Fruit fly (Drosophila melanogaster) whole organism, embryonic: Measurements from ENCODE around the gene CG15461.

ENCODE experiments used
- ATbp ChIP-seq: fragments of 200-800 bp; sonication (Bioruptor generic); optimal IDR thresholded peaks from 2 replicates; lab custom pipeline; 2017; ENCODE audit warnings: missing biosample characterization, mild to moderate bottlenecking, missing genetic modification characterization, missing genetic modification reagents
- CG10209 ChIP-seq: fragments of 200-800 bp; sonication (Bioruptor generic); optimal IDR thresholded peaks from 3 replicates; lab custom pipeline; 2017; ENCODE audit warnings: missing biosample characterization, mild to moderate bottlenecking, missing genetic modification characterization, missing genetic modification reagents
- CG10267 ChIP-seq: fragments of 200-800 bp; sonication (Bioruptor generic); optimal IDR thresholded peaks from 2 replicates; lab custom pipeline; 2018; ENCODE audit warnings: missing biosample characterization, mild to moderate bottlenecking, missing genetic modification characterization, moderate library complexity
- CG11560 ChIP-seq: fragments of 200-800 bp; sonication (Bioruptor generic); IDR thresholded peaks from 3 replicates; pipeline ENCODE4 v1.3.6; 2022; ENCODE audit warnings: missing biosample characterization, missing genetic modification characterization
- CG11723 ChIP-seq: fragments of 200-800 bp; sonication (Bioruptor generic); optimal IDR thresholded peaks from 2 replicates; lab custom pipeline; 2017; ENCODE audit warnings: missing biosample characterization, mild to moderate bottlenecking, missing genetic modification characterization
- CG12236 ChIP-seq: fragments of 200-800 bp; sonication (Bioruptor generic); optimal IDR thresholded peaks from 2 replicates; lab custom pipeline; 2016; ENCODE audit warnings: missing biosample characterization, missing genetic modification characterization
- CG12769 ChIP-seq: fragments of 200-800 bp; sonication (Bioruptor generic); optimal IDR thresholded peaks from 2 replicates; lab custom pipeline; 2019; ENCODE audit warnings: missing biosample characterization, mild to moderate bottlenecking, missing genetic modification characterization, moderate library complexity
- CG13123 ChIP-seq: fragments of 200-800 bp; sonication (Bioruptor generic); optimal IDR thresholded peaks from 2 replicates; lab custom pipeline; 2016; ENCODE audit warnings: missing biosample characterization, missing genetic modification characterization
- CG13287 ChIP-seq: fragments of 200-800 bp; sonication (Bioruptor generic); IDR thresholded peaks from 2 replicates; pipeline ENCODE4 v1.3.6; 2022; ENCODE audit warnings: missing biosample characterization, missing genetic modification characterization; ENCODE audit not compliant: partially characterized antibody
- CG15601 ChIP-seq: fragments of 200-800 bp; sonication (Bioruptor generic); optimal IDR thresholded peaks from 3 replicates; lab custom pipeline; 2019; ENCODE audit warnings: missing biosample characterization, mild to moderate bottlenecking, missing genetic modification characterization, moderate library complexity
- CG18476 ChIP-seq: fragments of 200-800 bp; sonication (Bioruptor generic); optimal IDR thresholded peaks from 2 replicates; lab custom pipeline; 2016; ENCODE audit warnings: missing biosample characterization, mild to moderate bottlenecking, missing genetic modification characterization
- CG2202 ChIP-seq: fragments of 200-800 bp; sonication (Bioruptor generic); optimal IDR thresholded peaks from 2 replicates; lab custom pipeline; 2018; ENCODE audit warnings: missing biosample characterization, mild to moderate bottlenecking, missing genetic modification characterization
- CG30403 ChIP-seq: fragments of 200-800 bp; sonication (Bioruptor generic); optimal IDR thresholded peaks from 3 replicates; lab custom pipeline; 2016; ENCODE audit warnings: missing biosample characterization, missing genetic modification characterization
- CG30431 ChIP-seq: fragments of 200-800 bp; sonication (Bioruptor generic); optimal IDR thresholded peaks from 2 replicates; lab custom pipeline; 2017; ENCODE audit warnings: missing biosample characterization, missing genetic modification characterization
- CG32532 ChIP-seq: fragments of 200-800 bp; sonication (Bioruptor generic); IDR thresholded peaks from 2 replicates; pipeline ENCODE4 v1.3.6; 2022; ENCODE audit warnings: missing biosample characterization, missing genetic modification characterization
- CG3407 ChIP-seq: fragments of 200-800 bp; sonication (Bioruptor generic); optimal IDR thresholded peaks from 2 replicates; lab custom pipeline; 2018; ENCODE audit warnings: missing biosample characterization, mild to moderate bottlenecking, missing genetic modification characterization
- CG3726 ChIP-seq: fragments of 200-800 bp; sonication (Bioruptor generic); IDR thresholded peaks from 3 replicates; pipeline ENCODE4, ENCODE4 v1.3.6; 2022; ENCODE audit warnings: missing biosample characterization, missing genetic modification characterization
- CG42726 ChIP-seq: fragments of 200-800 bp; sonication (Bioruptor generic); IDR thresholded peaks from 2 replicates; pipeline ENCODE4 v1.3.6; 2022; ENCODE audit warnings: missing biosample characterization, missing genetic modification characterization; ENCODE audit not compliant: partially characterized antibody
- CG4328 ChIP-seq: fragments of 200-800 bp; sonication (Bioruptor generic); optimal IDR thresholded peaks from 3 replicates; lab custom pipeline; 2017; ENCODE audit warnings: missing biosample characterization, missing genetic modification reagents, missing genetic modification characterization
- CG4854 ChIP-seq: fragments of 200-800 bp; sonication (Bioruptor generic); optimal IDR thresholded peaks from 2 replicates; lab custom pipeline; 2016; ENCODE audit warnings: missing biosample characterization, missing genetic modification characterization, inconsistent platforms
- CG6683 ChIP-seq: fragments of 200-800 bp; sonication (Bioruptor generic); optimal IDR thresholded peaks from 2 replicates; lab custom pipeline; 2017; ENCODE audit warnings: missing biosample characterization, mild to moderate bottlenecking, missing genetic modification characterization, missing genetic modification reagents
- CG7745 ChIP-seq: fragments of 200-800 bp; sonication (Bioruptor generic); optimal IDR thresholded peaks from 2 replicates; lab custom pipeline; 2018; ENCODE audit warnings: missing biosample characterization, mild to moderate bottlenecking, missing genetic modification characterization, moderate library complexity
- CG8359 ChIP-seq: fragments of 200-800 bp; sonication (Bioruptor generic); optimal IDR thresholded peaks from 2 replicates; lab custom pipeline; 2017; ENCODE audit warnings: missing biosample characterization, mild to moderate bottlenecking, missing genetic modification characterization, borderline replicate concordance
- CG9932 ChIP-seq: fragments of 200-800 bp; sonication (Bioruptor generic); IDR thresholded peaks from 2 replicates; pipeline ENCODE4 v1.3.6; 2022; ENCODE audit warnings: missing biosample characterization, missing genetic modification characterization
- CoRest ChIP-seq: fragments of 200-800 bp; sonication (Bioruptor generic); optimal IDR thresholded peaks from 3 replicates; lab custom pipeline; 2018; ENCODE audit warnings: missing biosample characterization, mild to moderate bottlenecking, missing genetic modification characterization, moderate library complexity
- Dad ChIP-seq: fragments of 200-800 bp; sonication (Bioruptor generic); optimal IDR thresholded peaks from 3 replicates; lab custom pipeline; 2016; ENCODE audit warnings: missing biosample characterization, missing genetic modification characterization
- Hr3 ChIP-seq: fragments of 200-800 bp; sonication (Bioruptor generic); optimal IDR thresholded peaks from 3 replicates; lab custom pipeline; 2016; ENCODE audit warnings: missing biosample characterization, missing genetic modification characterization
- Hr78 ChIP-seq, 2 experiments: fragments of 200-800 bp in 1 of 2; fragments of >200 bp in 1 of 2; sonication (Bioruptor generic) in 1 of 2; optimal IDR thresholded peaks; 2 replicates each; lab custom pipeline; 2017 to 2019; ENCODE audit warnings: missing biosample characterization in 2 of 2, missing genetic modification characterization in 2 of 2, mild to moderate bottlenecking in 1 of 2, moderate library complexity in 1 of 2
- Mrtf ChIP-seq: fragments of 200-800 bp; sonication (Bioruptor generic); IDR thresholded peaks from 3 replicates; pipeline ENCODE4 v1.3.6; 2022; ENCODE audit warnings: missing biosample characterization, missing genetic modification characterization
- NFAT ChIP-seq: fragments of 200-800 bp; sonication (Bioruptor generic); IDR thresholded peaks from 2 replicates; pipeline ENCODE4 v1.3.6; 2022; ENCODE audit warnings: missing biosample characterization, missing genetic modification characterization
- PHDP ChIP-seq: fragments of 200-800 bp; sonication (Bioruptor generic); optimal IDR thresholded peaks from 3 replicates; lab custom pipeline; 2018; ENCODE audit warnings: missing biosample characterization, mild to moderate bottlenecking, missing genetic modification characterization, moderate library complexity
- Ptx1 ChIP-seq: fragments of 200-800 bp; sonication (Bioruptor generic); IDR thresholded peaks from 2 replicates; pipeline ENCODE4 v1.3.6; 2022; ENCODE audit warnings: missing biosample characterization, missing genetic modification characterization
- Six4 ChIP-seq: fragments of 200-800 bp; sonication (Bioruptor generic); optimal IDR thresholded peaks from 2 replicates; lab custom pipeline; 2016; ENCODE audit warnings: missing biosample characterization, missing genetic modification characterization
- Sox102F ChIP-seq: fragments of 200-800 bp; sonication (Bioruptor generic); optimal IDR thresholded peaks from 2 replicates; lab custom pipeline; 2018; ENCODE audit warnings: missing biosample characterization, mild to moderate bottlenecking, missing genetic modification characterization, moderate library complexity
- Sry-δ ChIP-seq: fragments of 200-800 bp; sonication (Bioruptor generic); optimal IDR thresholded peaks from 2 replicates; lab custom pipeline; 2016; ENCODE audit warnings: missing biosample characterization, missing genetic modification characterization
- Trl ChIP-seq, 3 experiments: fragments of >200 bp in 2 of 3; fragments of 200-800 bp in 1 of 3; sonication (Bioruptor generic) in 1 of 3; optimal IDR thresholded peaks; 2 replicates in 1 of 3; 3 replicates in 2 of 3; lab custom pipeline; 2016 to 2017; ENCODE audit warnings: missing biosample characterization in 1 of 3, missing genetic modification characterization in 1 of 3
- ab ChIP-seq: fragments of 200-800 bp; sonication (Bioruptor generic); optimal IDR thresholded peaks from 2 replicates; lab custom pipeline; 2016; ENCODE audit warnings: missing biosample characterization, missing genetic modification characterization
- ara ChIP-seq: fragments of 200-800 bp; sonication (Bioruptor generic); IDR thresholded peaks from 2 replicates; pipeline ENCODE4 v1.3.6; 2022; ENCODE audit warnings: missing biosample characterization, missing genetic modification characterization
- ase ChIP-seq: fragments of 200-800 bp; sonication (Bioruptor generic); IDR thresholded peaks from 3 replicates; pipeline ENCODE4 v1.3.6; 2022; ENCODE audit warnings: missing biosample characterization, missing genetic modification characterization
- croc ChIP-seq: fragments of 200-800 bp; sonication (Bioruptor generic); conservative IDR thresholded peaks from 3 replicates; pipeline ENCODE4 v1.3.6; 2022; ENCODE audit warnings: missing biosample characterization, missing genetic modification characterization
- dan ChIP-seq: fragments of 200-800 bp; sonication (Bioruptor generic); IDR thresholded peaks from 2 replicates; pipeline ENCODE4 v1.3.6; 2022; ENCODE audit warnings: missing biosample characterization, missing genetic modification characterization
- dm ChIP-seq: fragments of 200-800 bp; sonication (Bioruptor generic); optimal IDR thresholded peaks from 3 replicates; lab custom pipeline; 2016; ENCODE audit warnings: missing biosample characterization, missing genetic modification characterization
- grn ChIP-seq: fragments of 200-800 bp; sonication (Bioruptor generic); optimal IDR thresholded peaks from 3 replicates; lab custom pipeline; 2017; ENCODE audit warnings: missing biosample characterization, missing genetic modification characterization
- gt ChIP-seq: fragments of 200-800 bp; sonication (Bioruptor generic); IDR thresholded peaks from 2 replicates; pipeline ENCODE4 v1.3.6; 2022; ENCODE audit warnings: missing biosample characterization, missing genetic modification characterization
- ind ChIP-seq: fragments of 200-800 bp; sonication (Bioruptor generic); optimal IDR thresholded peaks from 3 replicates; lab custom pipeline; 2016; ENCODE audit warnings: missing biosample characterization, missing genetic modification characterization
- lola ChIP-seq, 3 experiments: fragments of >200 bp in 2 of 3; fragments of 200-800 bp in 1 of 3; sonication (Bioruptor generic) in 1 of 3; optimal IDR thresholded peaks; 2 replicates each; lab custom pipeline; 2017 to 2019; ENCODE audit warnings: missing biosample characterization in 3 of 3, missing genetic modification characterization in 3 of 3, mild to moderate bottlenecking in 1 of 3, moderate library complexity in 1 of 3
- nom ChIP-seq: fragments of 200-800 bp; sonication (Bioruptor generic); optimal IDR thresholded peaks from 2 replicates; lab custom pipeline; 2017; ENCODE audit warnings: missing biosample characterization, missing genetic modification characterization, mild to moderate bottlenecking, moderate library complexity, missing genetic modification reagents
- salm ChIP-seq: fragments of 200-800 bp; sonication (Bioruptor generic); optimal IDR thresholded peaks from 2 replicates; lab custom pipeline; 2018; ENCODE audit warnings: missing biosample characterization, mild to moderate bottlenecking, missing genetic modification characterization
- stc ChIP-seq: fragments of 200-800 bp; sonication (Bioruptor generic); IDR thresholded peaks from 2 replicates; pipeline ENCODE4 v1.3.6; 2022; ENCODE audit warnings: missing biosample characterization, missing genetic modification characterization
- trem ChIP-seq: fragments of 200-800 bp; optimal IDR thresholded peaks from 3 replicates; lab custom pipeline; 2019; ENCODE audit warnings: missing biosample characterization, mild to moderate bottlenecking, missing genetic modification characterization, moderate library complexity

The CG15461 gene

DNA sequence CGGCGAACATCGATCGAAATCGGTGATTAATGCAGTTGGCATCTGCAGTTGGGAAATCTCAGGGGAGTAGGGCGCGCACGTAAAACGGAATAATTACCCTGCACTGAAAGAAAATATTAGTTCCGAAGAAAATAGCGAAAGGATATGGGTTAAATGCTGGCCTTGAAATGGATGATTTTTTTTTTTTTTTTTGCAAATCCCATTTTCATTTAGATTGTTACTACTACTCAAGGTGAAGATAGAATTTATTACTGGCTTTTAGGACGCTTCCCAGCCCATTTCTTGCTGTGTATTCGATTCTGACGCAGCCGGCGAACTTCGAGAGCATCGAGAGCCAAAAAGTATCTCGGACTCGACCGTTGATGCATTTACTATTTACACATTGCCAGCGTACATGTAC lies 33.1 kb downstream of the CG15461 start (continued):
- TF ChIP-seq dan (GFP tag; lab: Robert Waterston, UW) (no peak), croc (GFP tag; lab: Robert Waterston, UW) (peak; percentile 26; the same call in 1 of the 3 replicates), CG12769 (no peak), CG9932 (GFP tag; lab: Robert Waterston, UW) (peak; percentile 47), CG7745 (tag; lab: Kevin White, UChicago) (no peak), salm (tag; lab: Kevin White, UChicago) (no peak), lola (GFP tag; optimal IDR thresholded peaks at IDR 0.05; lab: Kevin White, UChicago) (peak in 1 of 3 experiments; percentile 8), CG30431 (GFP tag; lab: Kevin White, UChicago) (no peak), Mrtf (GFP tag; lab: Robert Waterston, UW) (0 out of 3 replicates have a peak, but pooled peaks have one; percentile 41), dm (no peak), CG10267 (peak; percentile 2), CG8359 (GFP tag; lab: Kevin White, UChicago) (no peak), gt (no peak), CG13123 (GFP tag; lab: Kevin White, UChicago) (no peak), Ptx1 (GFP tag; lab: Robert Waterston, UW) (peak; percentile 60), nom (GFP tag; lab: Kevin White, UChicago) (no peak), CG13287 (GFP tag; lab: Robert Waterston, UW) (no peak), CG4854 (GFP tag; lab: Kevin White, UChicago) (no peak), CG12236 (no peak), CG3407 (GFP tag; lab: Kevin White, UChicago) (no peak), PHDP (tag; lab: Kevin White, UChicago) (peak; percentile 43), Sox102F (GFP tag; lab: Kevin White, UChicago) (peak; percentile 76), CG3726 (GFP tag; lab: Robert Waterston, UW) (no peak), trem (tag; lab: Kevin White, UChicago) (no peak), ab (GFP tag; lab: Kevin White, UChicago) (no peak), CG11723 (no peak), Six4 (GFP tag; lab: Kevin White, UChicago) (no peak), CG11560 (tag; lab: Robert Waterston, UW) (no peak), Sry-δ (peak; percentile 1), ATbp (peak; percentile 50), CG18476 (GFP tag; lab: Kevin White, UChicago) (no peak), stc (GFP tag; lab: Robert Waterston, UW) (peak; percentile 52; the same call in 1 of the 2 replicates), CG15601 (tag; lab: Kevin White, UChicago) (no peak), Hr3 (GFP tag; lab: Kevin White, UChicago) (peak; percentile 50), ase (no peak), ind (GFP tag; lab: Kevin White, UChicago) (peak; percentile 37), CG30403 (GFP tag; lab: Kevin White, UChicago) (peak; percentile 44), Hr78 (GFP tag; optimal IDR thresholded peaks at IDR 0.05; lab: Kevin White, UChicago) (no peak), ara (GFP tag; lab: Robert Waterston, UW) (0 out of 2 replicates have a peak, but pooled peaks have one; percentile 43), Trl (optimal IDR thresholded peaks at IDR 0.05; lab: Kevin White, UChicago) (no peak), Trl (GFP tag; optimal IDR thresholded peaks at IDR 0.05; lab: Kevin White, UChicago) (no peak), CG42726 (GFP tag; lab: Robert Waterston, UW) (no peak), CG10209 (peak; percentile 35), NFAT (GFP tag; lab: Robert Waterston, UW) (no peak), CG2202 (tag; lab: Kevin White, UChicago) (no peak), CG32532 (GFP tag; lab: Robert Waterston, UW) (0 out of 2 replicates have a peak, but pooled peaks have one; percentile 13), Dad (GFP tag; lab: Kevin White, UChicago) (no peak), CG6683 (no peak), CoRest (peak; percentile 56), grn (GFP tag; lab: Kevin White, UChicago) (no peak), CG4328 (GFP tag; lab: Kevin White, UChicago) (no peak)
